Comparison of ENCODE assay signal across 5 worm cellular contexts in genomic region chrIV:12218253-12218652, ce11.
A peak's percentile ranks its signal among the peaks of the same experiment; 100 is the strongest.
TF ChIP-seq lines count a peak whose summit lies in the region.

No protein-coding gene starts in this region.

TF ChIP-seq in whole organism, L1 larva, 84 proteins besides CTCF, POLR2A, EP300 and RAD21:
- TF ChIP-seq blmp-1 (tag; optimal IDR thresholded peaks at IDR 0.05; lab: Kevin White, UChicago) = peak; percentile 27
- TF ChIP-seq lin-14 (GFP tag; optimal IDR thresholded peaks at IDR 0.05; lab: Kevin White, UChicago) = no peak
- TF ChIP-seq unc-62 (GFP tag; optimal IDR thresholded peaks at IDR 0.05; lab: Kevin White, UChicago) = no peak

TF ChIP-seq in whole organism, L2 larva, 48 proteins besides CTCF, POLR2A, EP300 and RAD21:
- TF ChIP-seq nhr-23 (tag; optimal IDR thresholded peaks at IDR 0.05; lab: Kevin White, UChicago) = no peak
- peak; percentile 5 for TF ChIP-seq nhr-129 (tag; optimal IDR thresholded peaks at IDR 0.05; lab: Kevin White, UChicago)

TF ChIP-seq in whole organism, L4 larva, 104 proteins besides CTCF, POLR2A, EP300 and RAD21:
- TF ChIP-seq Y105C5A.15 (GFP tag; IDR thresholded peaks at IDR 0.05; lab: Robert Waterston, UW) = no peak
- peak; percentile 54 for TF ChIP-seq aha-1 (tag; lab: Kevin White, UChicago)
- no peak for TF ChIP-seq daf-12 (tag; optimal IDR thresholded peaks at IDR 0.05; lab: Kevin White, UChicago)
- no peak for TF ChIP-seq Y48G9A.11 (GFP tag; IDR thresholded peaks at IDR 0.05; lab: Robert Waterston, UW)
- TF ChIP-seq hif-1 (tag; optimal IDR thresholded peaks at IDR 0.05; lab: Kevin White, UChicago) = peak; percentile 37 to 95
- TF ChIP-seq mdt-29 (GFP tag; IDR thresholded peaks at IDR 0.05; lab: Robert Waterston, UW) = no peak

TF ChIP-seq in whole organism, late embryonic, 69 proteins besides CTCF, POLR2A, EP300 and RAD21:
- TF ChIP-seq K09A11.1 (tag; optimal IDR thresholded peaks at IDR 0.05; lab: Kevin White, UChicago; ENCODE audit: insufficient read depth) (no peak), ceh-18 (tag; optimal IDR thresholded peaks at IDR 0.05; lab: Kevin White, UChicago) (peak; percentile 1), unc-55 (GFP tag; optimal IDR thresholded peaks at IDR 0.05; lab: Kevin White, UChicago) (no peak), hlh-30 (tag; optimal IDR thresholded peaks at IDR 0.05; lab: Kevin White, UChicago; ENCODE audit: insufficient read depth) (no peak), tbx-7 (tag; optimal IDR thresholded peaks at IDR 0.05; lab: Kevin White, UChicago) (no peak), dmd-4 (tag; optimal IDR thresholded peaks at IDR 0.05; lab: Kevin White, UChicago; ENCODE audit: borderline replicate concordance) (no peak)

TF ChIP-seq in whole organism, mixed stage, embryonic, 35 proteins besides CTCF, POLR2A, EP300 and RAD21:
- TF ChIP-seq nhr-237 (tag; optimal IDR thresholded peaks at IDR 0.05; lab: Kevin White, UChicago) = no peak
- no peak for TF ChIP-seq elt-1 (tag; optimal IDR thresholded peaks at IDR 0.05; lab: Kevin White, UChicago; ENCODE audit: borderline replicate concordance, insufficient read depth)
- TF ChIP-seq unc-39 (tag; optimal IDR thresholded peaks at IDR 0.05; lab: Kevin White, UChicago) = no peak
- no peak for TF ChIP-seq elt-3 (tag; optimal IDR thresholded peaks at IDR 0.05; lab: Kevin White, UChicago)
- no peak for TF ChIP-seq lsy-2 (tag; optimal IDR thresholded peaks at IDR 0.05; lab: Kevin White, UChicago)
- peak; percentile 24 for TF ChIP-seq hlh-1 (tag; optimal IDR thresholded peaks at IDR 0.05; lab: Kevin White, UChicago)
- no peak for TF ChIP-seq nhr-28 (tag; optimal IDR thresholded peaks at IDR 0.05; lab: Kevin White, UChicago)

Comparison
In these comparisons a context has a peak if more than half of its experiments do, and no peak if none do; other contexts are left out.
1. Of the 29 proteins assayed by ChIP-seq in both whole organism, L4 larva and whole organism, L1 larva: peak only in whole organism, L4 larva: aha-1; only in whole organism, L1 larva: none; in both: none; in neither: 28.